Fruit fly (Drosophila melanogaster): ENCODE results near the gene ds.

- TF ChIP-seq ttk (optimal IDR thresholded peaks at IDR 0.05) (no peak), insv (optimal IDR thresholded peaks at IDR 0.05) (no peak), h (optimal IDR thresholded peaks at IDR 0.05) (no peak), psq (optimal IDR thresholded peaks at IDR 0.05) (no peak), Sin3A (optimal IDR thresholded peaks at IDR 0.05) (no peak), Myc (optimal IDR thresholded peaks at IDR 0.05) (no peak)
Measured at dm6 chr2L:679887-680286, 34.9 kb downstream of the ds start.

All from Kc167 (cell line).